Fruit fly (Drosophila melanogaster) whole organism, wandering third instar larva: Measurements from ENCODE around the gene CG5521.

Experiments used
- fru ChIP-seq: fragments of 200-800 bp; sonication (Bioruptor generic); optimal IDR thresholded peaks from 3 replicates; lab custom pipeline; 2016; ENCODE audit warnings: missing biosample characterization, mild to moderate bottlenecking, missing genetic modification characterization
- psq ChIP-seq: fragments of 200-800 bp; sonication (Bioruptor generic); optimal IDR thresholded peaks from 3 replicates; lab custom pipeline; 2017; ENCODE audit warnings: missing biosample characterization, mild to moderate bottlenecking, missing genetic modification characterization, moderate library complexity
- sage ChIP-seq: fragments of 200-800 bp; sonication (Bioruptor generic); optimal IDR thresholded peaks from 2 replicates; lab custom pipeline; 2016; ENCODE audit warnings: missing biosample characterization, mild to moderate bottlenecking, missing genetic modification characterization

dm6 chr3R:27018187-27018586, 51.5 kb downstream of the CG5521 start, which contains the start of gene CG17192:
- TF ChIP-seq sage (GFP tag; lab: Kevin White, UChicago) (no peak), psq (GFP tag; lab: Kevin White, UChicago) (no peak), fru (GFP tag; lab: Kevin White, UChicago) (no peak)
